Worm (Caenorhabditis elegans) whole organism, L4 larva: ENCODE measurements around the gene ctf-18.
A peak's percentile ranks its signal among the peaks of the same experiment; 100 is the strongest.

ENCODE experiments used
- F10B5.3 ChIP-seq: sonication (generic microtip); optimal IDR thresholded peaks from 2 replicates; lab custom pipeline; 2016; ENCODE audit warnings: mild to moderate bottlenecking, missing genetic modification characterization, missing compliant biosample characterization
- F37D6.2 ChIP-seq: sonication (generic microtip); optimal IDR thresholded peaks from 2 replicates; lab custom pipeline; 2016; ENCODE audit warnings: mild to moderate bottlenecking, missing genetic modification characterization, missing compliant biosample characterization
- F44E2.7 ChIP-seq: fragments of 200-800 bp; sonication (Bioruptor generic); IDR thresholded peaks from 2 replicates; pipeline ENCODE4 v2.1.2; 2022; ENCODE audit warnings: missing genetic modification characterization, missing compliant biosample characterization
- T20F7.1 ChIP-seq: fragments of 200-800 bp; sonication (Bioruptor generic); optimal IDR thresholded peaks from 2 replicates; lab custom pipeline; 2018; ENCODE audit warnings: mild to moderate bottlenecking, missing genetic modification characterization, missing compliant biosample characterization
- T26A8.4 ChIP-seq: fragments of 200-800 bp; sonication (Bioruptor generic); IDR thresholded peaks from 2 replicates; pipeline ENCODE4 v1.3.6; 2022; ENCODE audit warnings: missing genetic modification characterization, missing compliant biosample characterization
- ZK546.5 ChIP-seq, 2 experiments: sonication (generic microtip); optimal IDR thresholded peaks; 2 replicates each; lab custom pipeline; 2017; ENCODE audit warnings: missing biosample characterization in 2 of 2, missing genetic modification characterization in 2 of 2
- aha-1 ChIP-seq: fragments of 150-350 bp; peaks from one replicate; lab custom pipeline; 2014; ENCODE audit warnings: missing biosample characterization, missing genetic modification characterization
- attf-4 ChIP-seq: sonication (generic microtip); optimal IDR thresholded peaks from 3 replicates; lab custom pipeline; 2017; ENCODE audit warnings: missing biosample characterization, missing genetic modification characterization
- ctbp-1 ChIP-seq: fragments of 200-800 bp; sonication (Bioruptor generic); IDR thresholded peaks from 2 replicates; pipeline ENCODE4 v1.3.6; 2022; ENCODE audit warnings: missing genetic modification reagents, missing genetic modification characterization, missing compliant biosample characterization
- daf-12 ChIP-seq: fragments of 150-350 bp; optimal IDR thresholded peaks from 2 replicates; lab custom pipeline; 2014; ENCODE audit warnings: missing biosample characterization, missing genetic modification reagents, missing genetic modification characterization
- daf-8 ChIP-seq: fragments of 200-800 bp; sonication (Bioruptor generic); IDR thresholded peaks from 2 replicates; pipeline ENCODE4 v1.3.6; 2022; ENCODE audit warnings: missing genetic modification characterization, missing compliant biosample characterization
- dmd-6 ChIP-seq: fragments of 200-800 bp; sonication (Bioruptor generic); IDR thresholded peaks from 2 replicates; pipeline ENCODE4 v1.3.6; 2022; ENCODE audit warnings: missing genetic modification reagents, missing genetic modification characterization, missing compliant biosample characterization
- dmd-8 ChIP-seq: fragments of 200-800 bp; sonication (Bioruptor generic); IDR thresholded peaks from 2 replicates; pipeline ENCODE4 v1.3.6; 2022; ENCODE audit warnings: missing genetic modification characterization, missing compliant biosample characterization
- dpl-1 ChIP-seq: fragments of 150-350 bp; optimal IDR thresholded peaks from 2 replicates; lab custom pipeline; 2014; ENCODE audit warnings: missing biosample characterization, missing genetic modification reagents, missing genetic modification characterization
- egl-43 ChIP-seq: fragments of 200-800 bp; sonication (Bioruptor generic); IDR thresholded peaks from 2 replicates; pipeline ENCODE4 v1.3.6; 2022; ENCODE audit warnings: missing genetic modification reagents, missing genetic modification characterization, missing compliant biosample characterization
- fkh-10 ChIP-seq: fragments of 150-350 bp; optimal IDR thresholded peaks from 2 replicates; lab custom pipeline; 2014; ENCODE audit warnings: missing biosample characterization, missing genetic modification reagents, missing genetic modification characterization
- gei-8 ChIP-seq: fragments of 200-800 bp; sonication (Bioruptor generic); optimal IDR thresholded peaks from 2 replicates; lab custom pipeline; 2018; ENCODE audit warnings: mild to moderate bottlenecking, missing genetic modification characterization, missing compliant biosample characterization
- hlh-11 ChIP-seq: fragments of 200-800 bp; sonication (Bioruptor generic); optimal IDR thresholded peaks from 2 replicates; lab custom pipeline; 2018; ENCODE audit warnings: mild to moderate bottlenecking, missing genetic modification characterization, missing compliant biosample characterization
- hlh-30 ChIP-seq: sonication (generic microtip); optimal IDR thresholded peaks from 2 replicates; lab custom pipeline; 2017; ENCODE audit warnings: antibody characterized with exemption, mild to moderate bottlenecking, missing genetic modification characterization, missing compliant biosample characterization; ENCODE audit not compliant: insufficient read depth
- lin-13 ChIP-seq: fragments of 150-350 bp; optimal IDR thresholded peaks from 2 replicates; lab custom pipeline; 2014; ENCODE audit warnings: missing biosample characterization, missing genetic modification reagents, missing genetic modification characterization
- lin-29 ChIP-seq: fragments of 200-800 bp; sonication (Bioruptor generic); IDR thresholded peaks from 2 replicates; pipeline ENCODE4 v1.3.6; 2022; ENCODE audit warnings: missing genetic modification reagents, missing genetic modification characterization, missing compliant biosample characterization
- lsy-2 ChIP-seq, 2 experiments: fragments of 150-350 bp in 1 of 2; sonication (generic microtip) in 1 of 2; optimal IDR thresholded peaks; 2 replicates each; lab custom pipeline; 2014 to 2017; ENCODE audit warnings: missing biosample characterization in 2 of 2, missing genetic modification characterization in 2 of 2
- madf-5 ChIP-seq, 2 experiments: fragments of 200-800 bp; sonication (Bioruptor generic); IDR thresholded peaks; 2 replicates each; pipeline ENCODE4 v1.3.6; 2022; ENCODE audit warnings: missing compliant biosample characterization in 2 of 2, missing genetic modification characterization in 2 of 2
- mdl-1 ChIP-seq, 2 experiments: fragments of 150-350 bp in 1 of 2; sonication (generic microtip) in 1 of 2; optimal IDR thresholded peaks; 2 replicates each; lab custom pipeline; 2014 to 2017; ENCODE audit warnings: missing biosample characterization in 2 of 2, missing genetic modification characterization in 2 of 2
- mdt-29 ChIP-seq: fragments of 200-800 bp; sonication (Bioruptor generic); IDR thresholded peaks from 2 replicates; pipeline ENCODE4 v1.3.6; 2022; ENCODE audit warnings: missing genetic modification reagents, missing genetic modification characterization, missing compliant biosample characterization
- mes-2 ChIP-seq: sonication (generic microtip); optimal IDR thresholded peaks from 2 replicates; lab custom pipeline; 2016; ENCODE audit warnings: missing genotype, mild to moderate bottlenecking, missing genetic modification characterization, missing compliant biosample characterization; ENCODE audit not compliant: poor library complexity, severe bottlenecking
- mxl-2 ChIP-seq: fragments of 200-800 bp; sonication (Bioruptor generic); conservative IDR thresholded peaks from 2 replicates; pipeline ENCODE4 v1.3.6; 2022; ENCODE audit warnings: missing genetic modification reagents, missing genetic modification characterization, missing compliant biosample characterization
- mxl-3 ChIP-seq: fragments of 200-800 bp; sonication (Bioruptor generic); optimal IDR thresholded peaks from 2 replicates; lab custom pipeline; 2018; ENCODE audit warnings: mild to moderate bottlenecking, missing genetic modification characterization, missing compliant biosample characterization
- nhr-11 ChIP-seq: fragments of 150-350 bp; optimal IDR thresholded peaks from 2 replicates; lab custom pipeline; 2014; ENCODE audit warnings: missing biosample characterization, missing genetic modification characterization
- nhr-237 ChIP-seq: sonication (generic microtip); optimal IDR thresholded peaks from 2 replicates; lab custom pipeline; 2017; ENCODE audit warnings: missing biosample characterization, missing genetic modification characterization
- nhr-28 ChIP-seq: fragments of 150-350 bp; optimal IDR thresholded peaks from 2 replicates; lab custom pipeline; 2014; ENCODE audit warnings: missing biosample characterization, missing genetic modification characterization
- nhr-48 ChIP-seq: sonication (generic microtip); optimal IDR thresholded peaks from 2 replicates; lab custom pipeline; 2016; ENCODE audit warnings: mild to moderate bottlenecking, missing genetic modification characterization, missing compliant biosample characterization
- nhr-6 ChIP-seq: fragments of 150-350 bp; optimal IDR thresholded peaks from 2 replicates; lab custom pipeline; 2014; ENCODE audit warnings: missing biosample characterization, missing genetic modification characterization
- rbr-2 ChIP-seq: sonication (generic microtip); optimal IDR thresholded peaks from 2 replicates; lab custom pipeline; 2016; ENCODE audit warnings: missing genotype, missing genetic modification characterization, missing compliant biosample characterization
- saeg-2 ChIP-seq: fragments of 200-800 bp; sonication (Bioruptor generic); IDR thresholded peaks from 2 replicates; pipeline ENCODE4 v1.3.6; 2022; ENCODE audit warnings: missing genetic modification reagents, missing genetic modification characterization, missing compliant biosample characterization
- sdz-12 ChIP-seq: fragments of 200-800 bp; sonication (Bioruptor generic); optimal IDR thresholded peaks from 2 replicates; lab custom pipeline; 2018; ENCODE audit warnings: mild to moderate bottlenecking, missing genetic modification characterization, missing compliant biosample characterization
- snpc-4 ChIP-seq: fragments of 150-350 bp; optimal IDR thresholded peaks from 2 replicates; lab custom pipeline; 2014; ENCODE audit warnings: missing biosample characterization, missing genetic modification characterization
- unc-62 ChIP-seq, 3 experiments: fragments of 150-350 bp in 1 of 3; sonication (generic microtip); optimal IDR thresholded peaks in 2 of 3; peaks in 1 of 3; 1 replicate in 1 of 3; 2 replicates in 2 of 3; lab custom pipeline; 2014 to 2017; ENCODE audit warnings: missing biosample characterization in 3 of 3, missing genetic modification characterization in 3 of 3, missing genetic modification reagents in 3 of 3, missing genotype in 1 of 3
- zfp-3 ChIP-seq: fragments of 200-800 bp; sonication (Bioruptor generic); conservative IDR thresholded peaks from 2 replicates; pipeline ENCODE4 v1.3.6; 2022; ENCODE audit warnings: missing genetic modification reagents, missing genetic modification characterization, missing compliant biosample characterization

Gene ctf-18

DNA sequence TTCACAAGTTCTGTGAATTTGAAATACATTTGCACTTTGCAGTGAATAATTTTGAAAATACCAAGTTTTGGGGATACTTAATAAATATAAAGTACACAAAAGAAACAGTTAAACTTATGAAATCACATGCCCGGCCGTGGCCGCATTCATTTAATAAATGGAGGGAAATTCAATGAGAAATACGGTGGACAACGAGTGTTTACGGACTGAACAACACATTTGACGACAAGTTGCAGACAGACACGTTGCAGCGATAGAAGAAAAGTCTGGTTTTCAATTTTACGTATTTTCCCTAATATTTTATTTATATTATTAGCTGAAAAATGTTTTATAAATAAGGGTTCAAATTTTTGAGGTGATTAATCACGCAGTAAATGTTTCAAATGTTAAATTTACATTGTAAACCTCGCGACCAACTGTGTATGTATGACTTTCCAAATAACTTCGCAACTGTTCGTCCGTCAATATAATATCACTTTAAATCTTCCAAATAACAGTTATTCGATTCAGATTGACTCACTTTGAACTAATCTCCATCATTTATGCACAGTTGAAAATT, 25.1 kb upstream of the ctf-18 start, which contains the start of gene copg-1 (continued):
- TF ChIP-seq T20F7.1 (GFP tag; lab: Kevin White, UChicago): peak; percentile 52
- no peak for TF ChIP-seq F37D6.2
- TF ChIP-seq T26A8.4 (GFP tag; lab: Robert Waterston, UW): no peak
- peak; percentile 28 for TF ChIP-seq nhr-6
- peak in 1 of 2 experiments; percentile 9 for TF ChIP-seq mdl-1 (tag; optimal IDR thresholded peaks at IDR 0.05; lab: Kevin White, UChicago)
- no peak for TF ChIP-seq dmd-8
- peak; percentile 19 for TF ChIP-seq rbr-2 (tag; lab: Kevin White, UChicago)
- TF ChIP-seq gei-8 (GFP tag; lab: Kevin White, UChicago): no peak
- TF ChIP-seq lin-13 (GFP tag; lab: Kevin White, UChicago): peak; percentile 42
- TF ChIP-seq zfp-3 (GFP tag; lab: Robert Waterston, UW): no peak
- TF ChIP-seq ctbp-1 (GFP tag; lab: Robert Waterston, UW): 0 out of 2 replicates have a peak, but pooled peaks have one; percentile 16
- TF ChIP-seq hlh-30 (tag; lab: Kevin White, UChicago): peak; percentile 80
- TF ChIP-seq lsy-2 (tag; optimal IDR thresholded peaks at IDR 0.05; lab: Kevin White, UChicago): peak in 1 of 2 experiments; percentile 96
- TF ChIP-seq attf-4 (tag; lab: Kevin White, UChicago): no peak
- no peak for TF ChIP-seq F10B5.3
- TF ChIP-seq mes-2 (tag; lab: Kevin White, UChicago): peak; percentile 77
- peak; percentile 55 for TF ChIP-seq dpl-1 (GFP tag; lab: Kevin White, UChicago)

ce11 chrIV:10150552-10151004, 24.1 kb upstream of the ctf-18 start, which contains the start of gene tsp-12:
Gene tsp-12, minus strand, starts transcription at chrIV:10150602.
- TF ChIP-seq nhr-28 (peak; percentile 11), dmd-6 (GFP tag; lab: Robert Waterston, UW) (no peak), F37D6.2 (no peak), nhr-237 (tag; lab: Kevin White, UChicago) (no peak), snpc-4 (no peak), mdl-1 (tag; optimal IDR thresholded peaks at IDR 0.05; lab: Kevin White, UChicago) (no peak), lin-29 (no peak), nhr-11 (no peak), lin-13 (GFP tag; lab: Kevin White, UChicago) (no peak), aha-1 (no peak), fkh-10 (GFP tag; lab: Kevin White, UChicago) (peak; percentile 43), unc-62 (GFP tag; optimal IDR thresholded peaks at IDR 0.05 in 1 of 2; lab: Kevin White, UChicago) (no peak), unc-62 (tag; optimal IDR thresholded peaks at IDR 0.05; lab: Kevin White, UChicago) (no peak), saeg-2 (GFP tag; lab: Robert Waterston, UW) (no peak)

- TF ChIP-seq F44E2.7: no peak
- TF ChIP-seq mxl-3 (GFP tag; lab: Kevin White, UChicago): no peak
- no peak for TF ChIP-seq madf-5 (GFP tag; IDR thresholded peaks at IDR 0.05; lab: Robert Waterston, UW)
- TF ChIP-seq nhr-28: no peak
- no peak for TF ChIP-seq hlh-11 (tag; lab: Kevin White, UChicago)
- no peak for TF ChIP-seq ZK546.5 (tag; optimal IDR thresholded peaks at IDR 0.05; lab: Kevin White, UChicago)
- no peak for TF ChIP-seq egl-43 (GFP tag; lab: Robert Waterston, UW)
- no peak for TF ChIP-seq sdz-12
- TF ChIP-seq saeg-2 (GFP tag; lab: Robert Waterston, UW): no peak
- no peak for TF ChIP-seq F37D6.2
- no peak for TF ChIP-seq fkh-10 (GFP tag; lab: Kevin White, UChicago)
- TF ChIP-seq nhr-48 (tag; lab: Kevin White, UChicago): no peak
- TF ChIP-seq hlh-30 (tag; lab: Kevin White, UChicago): no peak
- TF ChIP-seq daf-12 (tag; lab: Kevin White, UChicago): no peak
- TF ChIP-seq mdl-1 (tag; optimal IDR thresholded peaks at IDR 0.05; lab: Kevin White, UChicago): no peak
- no peak for TF ChIP-seq mdt-29 (GFP tag; lab: Robert Waterston, UW)
- TF ChIP-seq mxl-2 (GFP tag; lab: Robert Waterston, UW): no peak
- TF ChIP-seq daf-8 (GFP tag; lab: Robert Waterston, UW): no peak
These were observed 22.5 kb upstream of the ctf-18 start, which contains the start of gene pigs-1 for ce11 chrIV:10148938-10149337. Gene pigs-1, minus strand, starts transcription at chrIV:10149038.
